Fruit fly (Drosophila melanogaster) whole organism, adult: ENCODE measurements around the gene Ir75d.
A peak's percentile ranks its signal among the peaks of the same experiment; 100 is the strongest.

Experiments used
- CG11617 ChIP-seq: fragments of 200-800 bp; sonication (Bioruptor generic); optimal IDR thresholded peaks from 2 replicates; lab custom pipeline; 2017; ENCODE audit warnings: mild to moderate bottlenecking, missing biosample characterization, missing genetic modification reagents, missing genetic modification characterization
- CG12768 ChIP-seq: fragments of 200-800 bp; sonication (Bioruptor generic); optimal IDR thresholded peaks from 2 replicates; lab custom pipeline; 2017; ENCODE audit warnings: missing biosample characterization, missing genetic modification characterization, mild to moderate bottlenecking, moderate library complexity, missing genetic modification reagents
- CG1620 ChIP-seq: fragments of 200-800 bp; sonication (Bioruptor generic); optimal IDR thresholded peaks from 2 replicates; lab custom pipeline; 2016; ENCODE audit warnings: missing biosample characterization, missing genetic modification characterization
- CG33017 ChIP-seq: fragments of 200-800 bp; sonication (Bioruptor generic); optimal IDR thresholded peaks from 2 replicates; lab custom pipeline; 2018; ENCODE audit warnings: missing biosample characterization, mild to moderate bottlenecking, missing genetic modification characterization, moderate library complexity
- CG5204 ChIP-seq: fragments of 200-800 bp; sonication (Bioruptor generic); optimal IDR thresholded peaks from 2 replicates; lab custom pipeline; 2016; ENCODE audit warnings: missing biosample characterization, missing genetic modification characterization
- CG7045 ChIP-seq: fragments of 200-800 bp; sonication (Bioruptor generic); optimal IDR thresholded peaks from 2 replicates; lab custom pipeline; 2017; ENCODE audit warnings: missing biosample characterization, mild to moderate bottlenecking, missing genetic modification characterization
- Clk ChIP-seq: fragments of 200-800 bp; sonication (Bioruptor generic); optimal IDR thresholded peaks from 2 replicates; lab custom pipeline; 2017; ENCODE audit warnings: missing biosample characterization, missing genetic modification characterization
- Crg-1 ChIP-seq: fragments of 200-800 bp; sonication (Bioruptor generic); optimal IDR thresholded peaks from 2 replicates; lab custom pipeline; 2016; ENCODE audit warnings: missing biosample characterization, missing genetic modification characterization
- Hr96 ChIP-seq: fragments of 200-800 bp; sonication (Bioruptor generic); optimal IDR thresholded peaks from 2 replicates; lab custom pipeline; 2016; ENCODE audit warnings: missing biosample characterization, missing genetic modification characterization
- bab1 ChIP-seq: fragments of 200-800 bp; sonication (Bioruptor generic); optimal IDR thresholded peaks from 3 replicates; lab custom pipeline; 2019; ENCODE audit warnings: missing biosample characterization, mild to moderate bottlenecking, missing genetic modification characterization, moderate library complexity
- kay ChIP-seq: fragments of 200-800 bp; sonication (Bioruptor generic); peaks from one replicate; lab custom pipeline; 2016; ENCODE audit warnings: missing biosample characterization, missing genetic modification characterization, borderline replicate concordance
- pad ChIP-seq: fragments of 200-800 bp; sonication (Bioruptor generic); optimal IDR thresholded peaks from 3 replicates; lab custom pipeline; 2017; ENCODE audit warnings: missing biosample characterization, missing genetic modification characterization, mild to moderate bottlenecking, moderate library complexity, missing genetic modification reagents
- tj ChIP-seq: fragments of 200-800 bp; sonication (Bioruptor generic); optimal IDR thresholded peaks from 3 replicates; lab custom pipeline; 2017; ENCODE audit warnings: missing biosample characterization, mild to moderate bottlenecking, missing genetic modification characterization, moderate library complexity
- toe ChIP-seq: fragments of 200-800 bp; sonication (Bioruptor generic); optimal IDR thresholded peaks from 2 replicates; lab custom pipeline; 2016; ENCODE audit warnings: missing biosample characterization, missing genetic modification characterization

DNA sequence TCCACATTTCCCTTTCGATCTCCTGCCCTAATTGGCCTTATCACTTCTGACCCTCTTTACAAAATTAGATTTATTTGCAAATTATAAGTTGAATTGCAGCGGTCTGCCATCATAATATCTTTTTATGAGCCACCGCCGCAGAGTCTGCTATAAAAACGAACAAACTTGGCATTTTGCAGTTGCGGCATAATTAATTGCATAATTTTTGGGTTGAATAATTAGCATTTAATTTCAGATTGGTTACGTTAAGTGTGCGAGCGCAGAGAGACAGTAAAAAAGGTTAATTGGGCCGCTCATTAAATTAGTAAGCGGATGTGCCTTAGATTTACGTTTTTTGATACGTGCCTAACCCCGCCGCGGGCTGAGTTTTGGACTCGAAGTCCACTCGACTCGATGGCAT, 38.2 kb upstream of the Ir75d start:
- TF ChIP-seq kay (GFP tag; lab: Kevin White, UChicago) (no peak), pad (GFP tag; lab: Kevin White, UChicago) (no peak), bab1 (GFP tag; lab: Kevin White, UChicago) (peak; percentile 29), CG33017 (tag; lab: Kevin White, UChicago) (no peak), Clk (GFP tag; lab: Kevin White, UChicago) (no peak), toe (GFP tag; lab: Kevin White, UChicago) (no peak), tj (no peak), CG1620 (GFP tag; lab: Kevin White, UChicago) (no peak), CG7045 (no peak), CG11617 (no peak), CG12768 (peak; percentile 3), CG5204 (GFP tag; lab: Kevin White, UChicago) (no peak), Hr96 (GFP tag; lab: Kevin White, UChicago) (no peak), Crg-1 (GFP tag; lab: Kevin White, UChicago) (no peak)
